Fruit fly (Drosophila melanogaster) whole organism, prepupa: ENCODE measurements around the gene anchor.

Experiments used
- CG16779 ChIP-seq: fragments of 200-800 bp; sonication (Bioruptor generic); optimal IDR thresholded peaks from 3 replicates; lab custom pipeline; 2017; ENCODE audit warnings: missing biosample characterization, mild to moderate bottlenecking, missing genetic modification characterization
- CG6854 ChIP-seq: fragments of 200-800 bp; sonication (Bioruptor generic); optimal IDR thresholded peaks from 2 replicates; lab custom pipeline; 2017; ENCODE audit warnings: missing biosample characterization, mild to moderate bottlenecking, missing genetic modification characterization
- Eip78C ChIP-seq: fragments of 200-800 bp; sonication (Bioruptor generic); peaks from one replicate; lab custom pipeline; 2016; ENCODE audit warnings: missing biosample characterization, missing genetic modification characterization
- Lpt ChIP-seq: fragments of 200-800 bp; sonication (Bioruptor generic); optimal IDR thresholded peaks from 3 replicates; lab custom pipeline; 2016; ENCODE audit warnings: missing biosample characterization, missing genetic modification characterization
- achi ChIP-seq: fragments of 200-800 bp; sonication (Bioruptor generic); optimal IDR thresholded peaks from 3 replicates; lab custom pipeline; 2016; ENCODE audit warnings: missing biosample characterization, missing genetic modification characterization
- fd59A ChIP-seq: fragments of 200-800 bp; sonication (Bioruptor generic); optimal IDR thresholded peaks from 2 replicates; lab custom pipeline; 2017; ENCODE audit warnings: missing biosample characterization, mild to moderate bottlenecking, missing genetic modification characterization, missing genetic modification reagents
- pdm3 ChIP-seq: fragments of 200-800 bp; sonication (Bioruptor generic); optimal IDR thresholded peaks from 3 replicates; lab custom pipeline; 2016; ENCODE audit warnings: missing biosample characterization, missing genetic modification characterization
- ss ChIP-seq, 2 experiments: fragments of 200-800 bp; sonication (Bioruptor generic); optimal IDR thresholded peaks; 2 replicates in 1 of 2; 3 replicates in 1 of 2; lab custom pipeline; 2017 to 2018; ENCODE audit warnings: mild to moderate bottlenecking in 2 of 2, missing biosample characterization in 2 of 2, missing genetic modification characterization in 2 of 2, moderate library complexity in 1 of 2

DNA sequence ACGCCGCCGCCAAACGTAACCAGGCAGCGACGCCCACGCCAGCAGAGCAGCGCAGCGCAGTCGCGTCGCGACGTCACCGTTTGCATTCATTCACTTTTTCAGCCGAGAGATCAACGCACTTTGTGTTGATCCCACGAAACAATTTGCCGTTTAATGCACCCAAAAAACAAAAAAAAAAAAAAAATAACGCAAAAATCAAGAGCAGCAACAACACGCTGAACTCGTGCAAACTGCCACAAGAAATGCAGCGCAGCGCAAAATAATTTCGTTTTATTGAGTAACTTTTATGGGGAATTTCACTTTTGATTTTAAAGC lies 12.6 kb upstream of the anchor start:
- no peak for TF ChIP-seq CG6854 (GFP tag; lab: Kevin White, UChicago)
- TF ChIP-seq Lpt: no peak
- TF ChIP-seq achi (GFP tag; lab: Kevin White, UChicago): no peak
- TF ChIP-seq ss (GFP tag; optimal IDR thresholded peaks at IDR 0.05; lab: Kevin White, UChicago): no peak
- no peak for TF ChIP-seq Eip78C (GFP tag; lab: Kevin White, UChicago)
- TF ChIP-seq pdm3 (GFP tag; lab: Kevin White, UChicago): no peak
- TF ChIP-seq CG16779 (tag; lab: Kevin White, UChicago): no peak
- no peak for TF ChIP-seq fd59A (GFP tag; lab: Kevin White, UChicago)
